Worm (Caenorhabditis elegans) whole organism, early embryonic: Measurements from ENCODE around the gene zhp-4.

ENCODE experiments used
- B0310.2 ChIP-seq: sonication (generic microtip); optimal IDR thresholded peaks from 2 replicates; lab custom pipeline; 2016; ENCODE audit warnings: mild to moderate bottlenecking, missing genetic modification characterization, missing compliant biosample characterization
- F13C5.2 ChIP-seq: sonication (generic microtip); optimal IDR thresholded peaks from 2 replicates; lab custom pipeline; 2017; ENCODE audit warnings: mild to moderate bottlenecking, missing genetic modification characterization, inconsistent platforms, missing compliant biosample characterization
- aly-1 ChIP-seq: sonication (generic microtip); optimal IDR thresholded peaks from 2 replicates; lab custom pipeline; 2016; ENCODE audit warnings: missing genetic modification characterization, missing compliant biosample characterization
- ama-1 ChIP-seq: fragments of 150-350 bp; optimal IDR thresholded peaks from 2 replicates; lab custom pipeline; 2014
- ceh-13 ChIP-seq: fragments of 200-800 bp; sonication (Bioruptor generic); optimal IDR thresholded peaks from 2 replicates; lab custom pipeline; 2018; ENCODE audit warnings: mild to moderate bottlenecking, missing genetic modification characterization, missing compliant biosample characterization
- ceh-36 ChIP-seq: sonication (generic microtip); optimal IDR thresholded peaks from 2 replicates; lab custom pipeline; 2016; ENCODE audit warnings: missing genetic modification characterization, inconsistent platforms, missing compliant biosample characterization
- ets-7 ChIP-seq: sonication (generic microtip); optimal IDR thresholded peaks from 2 replicates; lab custom pipeline; 2016; ENCODE audit warnings: missing genotype, missing genetic modification characterization, missing compliant biosample characterization
- flt-1 ChIP-seq: fragments of 200-800 bp; sonication (Bioruptor generic); IDR thresholded peaks from 2 replicates; pipeline ENCODE4 v1.3.6; 2022; ENCODE audit warnings: missing genetic modification characterization, missing compliant biosample characterization
- hmbx-1 ChIP-seq: sonication (generic microtip); optimal IDR thresholded peaks from 2 replicates; lab custom pipeline; 2016; ENCODE audit warnings: mild to moderate bottlenecking, missing genetic modification characterization, missing compliant biosample characterization
- hmg-4 ChIP-seq: fragments of 200-800 bp; sonication (Bioruptor generic); optimal IDR thresholded peaks from 2 replicates; lab custom pipeline; 2018; ENCODE audit warnings: mild to moderate bottlenecking, missing genetic modification characterization, missing compliant biosample characterization
- hnd-1 ChIP-seq: sonication (generic microtip); optimal IDR thresholded peaks from 2 replicates; lab custom pipeline; 2016; ENCODE audit warnings: missing genetic modification characterization, missing compliant biosample characterization
- pes-1 ChIP-seq: fragments of 200-800 bp; sonication (Bioruptor generic); IDR thresholded peaks from 2 replicates; pipeline ENCODE4 v1.3.6; 2022; ENCODE audit warnings: missing genetic modification reagents, missing genetic modification characterization, missing compliant biosample characterization
- scrt-1 ChIP-seq: fragments of 200-800 bp; sonication (Bioruptor generic); IDR thresholded peaks from 2 replicates; pipeline ENCODE4 v1.3.6; 2022; ENCODE audit warnings: missing genetic modification characterization, missing compliant biosample characterization
- sea-1 ChIP-seq: fragments of 200-800 bp; sonication (Bioruptor generic); conservative IDR thresholded peaks from 2 replicates; pipeline ENCODE4 v1.3.6; 2022; ENCODE audit warnings: missing genetic modification characterization, missing compliant biosample characterization
- tbx-11 ChIP-seq: fragments of 200-800 bp; sonication (Bioruptor generic); IDR thresholded peaks from 2 replicates; pipeline ENCODE4 v1.3.6; 2022; ENCODE audit warnings: missing genetic modification characterization, missing compliant biosample characterization
- tbx-37 ChIP-seq: fragments of 200-800 bp; sonication (Bioruptor generic); conservative IDR thresholded peaks from 2 replicates; pipeline ENCODE4 v1.3.6; 2022; ENCODE audit warnings: missing genetic modification reagents, missing genetic modification characterization, missing compliant biosample characterization
- tra-4 ChIP-seq: sonication (generic microtip); optimal IDR thresholded peaks from 2 replicates; lab custom pipeline; 2017; ENCODE audit warnings: missing genetic modification characterization, missing compliant biosample characterization

The zhp-4 gene

DNA sequence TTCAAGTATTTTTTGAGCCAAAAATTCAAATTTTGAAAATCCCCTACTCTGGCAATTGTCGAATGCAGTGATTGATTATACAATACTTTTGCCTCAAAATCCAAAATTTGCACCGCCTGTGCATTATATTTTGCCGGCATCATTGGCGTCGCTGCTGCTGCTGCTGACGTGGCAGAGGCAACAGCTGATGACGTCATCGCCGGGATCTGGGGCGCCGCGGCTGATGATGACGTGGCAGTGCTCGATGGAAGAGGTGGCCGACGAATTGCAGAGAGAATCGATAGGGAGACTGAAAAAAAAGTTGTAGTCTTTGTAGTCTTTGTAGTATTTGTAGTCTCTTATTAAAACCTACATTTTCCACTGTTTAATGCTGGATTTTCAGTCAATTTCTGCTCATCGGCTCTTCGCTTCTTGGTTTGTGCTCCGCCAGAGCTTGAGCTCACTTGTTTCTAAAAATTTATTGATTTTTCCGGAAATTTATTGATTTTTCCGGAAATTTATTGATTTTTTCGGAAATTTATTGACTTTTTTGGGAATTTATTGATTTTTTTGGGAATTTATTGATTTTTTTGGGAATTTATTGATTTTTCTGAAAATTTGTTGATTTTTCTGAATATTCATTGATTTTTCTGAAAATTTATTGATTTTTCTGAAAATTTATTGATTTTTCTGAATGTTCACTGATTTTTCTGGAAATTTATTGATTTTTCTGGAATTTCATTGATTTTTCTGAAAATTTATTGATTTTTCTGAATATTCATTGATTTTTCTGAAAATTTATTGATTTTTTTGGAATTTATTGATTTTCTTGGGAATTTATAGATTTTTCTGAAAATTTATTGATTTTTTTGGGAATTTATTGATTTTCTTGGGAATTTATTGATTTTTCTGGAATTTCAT is 19.4 kb upstream of the zhp-4 start:
- no peak for TF ChIP-seq hmbx-1 (tag; lab: Kevin White, UChicago)
- TF ChIP-seq tbx-11 (GFP tag; lab: Robert Waterston, UW) = no peak
- no peak for TF ChIP-seq B0310.2 (tag; lab: Kevin White, UChicago)

DNA sequence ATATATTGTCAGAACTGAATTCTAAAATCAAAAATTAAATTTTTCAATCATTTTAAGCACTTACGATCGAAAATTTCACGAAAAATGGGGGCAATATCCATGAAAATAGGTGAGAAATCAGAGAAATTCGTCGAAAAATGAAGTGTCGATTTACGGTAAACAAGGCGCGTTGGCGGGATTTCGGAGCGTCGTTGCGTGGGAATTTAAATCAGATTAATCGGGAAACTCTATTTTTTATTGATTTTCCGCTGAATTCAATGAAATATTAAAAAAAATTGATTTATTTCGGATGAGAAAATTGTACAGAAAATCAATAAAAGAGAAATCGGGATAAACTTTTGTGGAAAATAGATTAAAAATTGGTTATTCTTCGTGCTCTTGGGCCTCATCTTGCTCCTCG is 17.7 kb upstream of the zhp-4 start, which contains the start of gene Y39B6A.13:
Gene Y39B6A.13, minus strand, starts transcription at position 166 of the 400 bp plus-strand sequence.
- no peak for TF ChIP-seq B0310.2 (tag; lab: Kevin White, UChicago)
- no peak for TF ChIP-seq pes-1
- no peak for TF ChIP-seq flt-1
- no peak for TF ChIP-seq tbx-37
- TF ChIP-seq sea-1 (GFP tag; lab: Robert Waterston, UW) = no peak
- no peak for TF ChIP-seq ceh-36 (tag; lab: Kevin White, UChicago)
- TF ChIP-seq aly-1 (tag; lab: Kevin White, UChicago) = no peak
- no peak for TF ChIP-seq scrt-1
- TF ChIP-seq ceh-13 (GFP tag; lab: Kevin White, UChicago) = no peak

DNA sequence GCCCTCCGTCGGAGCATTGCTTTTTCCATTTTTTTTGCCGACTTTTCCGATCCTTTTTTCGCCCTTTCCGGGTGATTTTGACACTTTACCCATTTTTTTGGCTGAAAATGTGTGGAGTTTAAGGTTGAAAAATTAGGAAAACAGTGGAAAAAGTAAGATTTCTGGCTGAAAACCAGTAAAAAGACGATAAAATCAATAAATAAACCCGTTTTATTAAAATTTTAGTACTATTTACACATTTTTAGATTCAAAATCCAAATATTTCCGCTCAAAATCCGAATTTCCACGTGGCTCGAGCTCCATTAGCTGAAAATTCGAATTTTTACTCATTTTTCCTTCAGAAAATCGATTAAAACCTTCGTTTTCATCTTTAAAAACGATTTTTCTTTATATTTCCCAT is 16.7 kb upstream of the zhp-4 start, which contains the start of gene pro-3:
Gene pro-3, minus strand, starts transcription at position 101 of the 400 bp plus-strand sequence.
- TF ChIP-seq hnd-1 (tag; lab: Kevin White, UChicago) (no peak), tbx-37 (no peak), ets-7 (tag; lab: Kevin White, UChicago) (no peak), scrt-1 (no peak), ceh-13 (GFP tag; lab: Kevin White, UChicago) (no peak)

DNA sequence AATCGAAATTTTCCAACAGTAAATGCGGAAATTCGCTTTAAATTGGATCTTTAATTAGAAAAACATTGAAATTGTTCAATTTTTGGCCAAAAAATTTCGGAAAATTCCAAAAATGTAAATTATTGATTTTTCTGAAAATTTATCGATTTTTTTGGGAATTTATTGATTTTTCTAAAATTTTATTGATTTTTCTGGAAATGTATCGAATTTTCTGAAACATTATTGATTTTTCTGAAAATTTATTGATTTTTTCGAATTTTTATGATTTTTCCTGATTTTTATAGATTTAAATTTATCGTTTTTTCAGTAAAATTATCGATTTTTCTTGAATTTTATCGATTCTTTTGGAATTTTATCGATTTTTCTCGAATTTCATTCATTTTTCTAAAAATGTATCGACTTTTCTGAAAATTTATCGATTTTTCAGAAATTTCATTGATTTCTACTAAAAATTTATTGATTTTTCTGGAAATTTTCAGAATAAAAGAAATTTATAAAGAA is 15.3 kb upstream of the zhp-4 start:
- TF ChIP-seq pes-1 (no peak), B0310.2 (tag; lab: Kevin White, UChicago) (no peak), F13C5.2 (tag; lab: Kevin White, UChicago) (no peak), hmg-4 (GFP tag; lab: Kevin White, UChicago) (no peak), flt-1 (no peak), sea-1 (GFP tag; lab: Robert Waterston, UW) (no peak), tbx-37 (no peak), hnd-1 (tag; lab: Kevin White, UChicago) (no peak), ama-1 (lab: Kevin White, UChicago) (no peak), ceh-36 (tag; lab: Kevin White, UChicago) (no peak), ets-7 (tag; lab: Kevin White, UChicago) (no peak), tbx-11 (GFP tag; lab: Robert Waterston, UW) (no peak), ceh-13 (GFP tag; lab: Kevin White, UChicago) (no peak), aly-1 (tag; lab: Kevin White, UChicago) (no peak), tra-4 (tag; lab: Kevin White, UChicago) (no peak)

DNA sequence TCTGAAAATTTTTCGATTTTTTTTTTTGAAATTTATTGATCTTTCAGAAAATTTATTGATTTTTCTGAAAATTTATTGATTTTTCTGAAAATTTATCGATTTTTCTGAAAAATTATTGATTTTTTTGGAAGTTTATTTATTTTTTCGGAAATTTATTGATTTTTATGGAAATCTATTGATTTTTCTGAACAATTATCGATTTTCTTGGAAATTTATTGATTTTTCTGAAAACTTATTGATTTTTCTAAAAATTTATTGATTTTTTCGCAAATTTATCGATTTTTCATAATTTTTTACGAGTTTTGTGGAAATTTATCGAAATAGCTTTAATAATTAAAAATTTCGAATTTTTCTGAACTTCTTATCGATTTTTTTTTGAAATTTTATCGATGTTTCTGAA is 5.5 kb upstream of the zhp-4 start:
- TF ChIP-seq hmg-4 (GFP tag; lab: Kevin White, UChicago) = no peak

DNA sequence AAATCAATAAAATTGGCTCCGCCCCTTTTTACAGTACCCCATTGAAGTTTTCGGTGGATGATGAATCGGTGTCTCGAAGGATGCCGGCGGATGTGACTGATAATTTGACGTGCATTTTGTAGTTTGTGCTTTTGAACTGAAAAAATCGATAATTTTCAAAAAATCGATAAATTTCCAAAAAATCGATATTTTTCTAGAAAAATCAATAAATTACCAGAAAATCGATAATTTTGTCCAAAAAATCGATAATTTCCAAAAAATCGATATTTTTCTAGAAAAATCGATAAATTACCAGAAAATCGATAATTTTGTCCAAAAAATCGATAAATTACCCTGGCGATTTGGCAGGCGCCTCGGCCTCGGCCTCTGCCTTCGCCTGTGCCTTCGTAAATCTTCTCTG is 2.1 kb downstream of the zhp-4 start:
- no peak for TF ChIP-seq F13C5.2 (tag; lab: Kevin White, UChicago)
- no peak for TF ChIP-seq ceh-36 (tag; lab: Kevin White, UChicago)
- no peak for TF ChIP-seq ets-7 (tag; lab: Kevin White, UChicago)
- TF ChIP-seq ama-1 (lab: Kevin White, UChicago) = no peak
- no peak for TF ChIP-seq scrt-1
- TF ChIP-seq tbx-37 = no peak
- TF ChIP-seq aly-1 (tag; lab: Kevin White, UChicago) = no peak
- no peak for TF ChIP-seq flt-1
- TF ChIP-seq B0310.2 (tag; lab: Kevin White, UChicago) = no peak
- no peak for TF ChIP-seq tbx-11 (GFP tag; lab: Robert Waterston, UW)
- TF ChIP-seq ceh-13 (GFP tag; lab: Kevin White, UChicago) = no peak
- no peak for TF ChIP-seq hmbx-1 (tag; lab: Kevin White, UChicago)

DNA sequence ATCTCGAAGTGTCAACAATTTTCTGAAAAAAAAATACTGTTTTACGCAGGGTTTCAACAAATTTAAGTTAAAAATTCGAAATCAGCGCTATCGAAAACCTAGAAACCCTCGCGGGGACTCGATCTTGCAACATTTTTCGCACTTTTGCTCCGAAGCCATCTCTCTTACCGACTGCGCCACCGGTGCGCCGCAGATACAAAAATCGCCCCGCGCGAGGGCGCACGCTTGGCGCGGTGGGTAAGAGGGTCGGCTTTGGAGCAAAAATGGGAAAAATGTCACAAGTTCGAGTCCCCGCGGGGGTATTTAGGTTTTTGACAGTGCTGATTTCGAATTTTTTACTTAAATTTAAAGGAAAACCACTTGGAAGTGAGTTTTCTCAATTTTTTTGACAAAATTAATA is 10.7 kb downstream of the zhp-4 start:
- TF ChIP-seq scrt-1 (no peak), ama-1 (lab: Kevin White, UChicago) (no peak), hmg-4 (GFP tag; lab: Kevin White, UChicago) (no peak), B0310.2 (tag; lab: Kevin White, UChicago) (no peak), tbx-37 (no peak), flt-1 (no peak), F13C5.2 (tag; lab: Kevin White, UChicago) (no peak), hnd-1 (tag; lab: Kevin White, UChicago) (no peak), ets-7 (tag; lab: Kevin White, UChicago) (no peak), aly-1 (tag; lab: Kevin White, UChicago) (no peak), sea-1 (GFP tag; lab: Robert Waterston, UW) (no peak), hmbx-1 (tag; lab: Kevin White, UChicago) (no peak), ceh-13 (GFP tag; lab: Kevin White, UChicago) (no peak), tbx-11 (GFP tag; lab: Robert Waterston, UW) (no peak), ceh-36 (tag; lab: Kevin White, UChicago) (no peak), pes-1 (no peak), tra-4 (tag; lab: Kevin White, UChicago) (no peak)
